Worm (Caenorhabditis elegans) whole organism, young adult: ENCODE results near the gene vps-39.

Source experiments
- B0035.1 ChIP-seq: sonication (generic microtip); optimal IDR thresholded peaks from 2 replicates; lab custom pipeline; 2016; ENCODE audit warnings: missing genetic modification characterization, mild to moderate bottlenecking, missing compliant biosample characterization, missing genotype, missing genetic modification reagents
- B0336.3 ChIP-seq: fragments of 200-800 bp; sonication (Bioruptor generic); IDR thresholded peaks from 2 replicates; pipeline ENCODE4 v1.3.6; 2022; ENCODE audit warnings: missing genetic modification characterization, missing compliant biosample characterization
- C06A6.2 ChIP-seq: fragments of 200-800 bp; sonication (Bioruptor generic); conservative IDR thresholded peaks from 2 replicates; pipeline ENCODE4 v1.3.6; 2022; ENCODE audit warnings: missing genetic modification characterization, missing compliant biosample characterization
- F10E7.11 ChIP-seq: sonication (generic microtip); optimal IDR thresholded peaks from 2 replicates; lab custom pipeline; 2017; ENCODE audit warnings: mild to moderate bottlenecking, missing genetic modification characterization, moderate library complexity, missing compliant biosample characterization
- F33H1.4 ChIP-seq: fragments of 200-800 bp; sonication (Bioruptor generic); IDR thresholded peaks from 2 replicates; pipeline ENCODE4 v1.3.6; 2022; ENCODE audit warnings: missing genetic modification reagents, missing genetic modification characterization, missing compliant biosample characterization
- F49E8.2 ChIP-seq: sonication (generic microtip); optimal IDR thresholded peaks from 3 replicates; lab custom pipeline; 2017; ENCODE audit warnings: missing genetic modification characterization, mild to moderate bottlenecking, missing compliant biosample characterization, antibody characterized with exemption, moderate library complexity; ENCODE audit not compliant: insufficient read depth
- T26A5.8 ChIP-seq: sonication (generic microtip); optimal IDR thresholded peaks from 2 replicates; lab custom pipeline; 2016; ENCODE audit warnings: missing genetic modification characterization, missing compliant biosample characterization
- Y53G8AR.9 ChIP-seq: fragments of 200-800 bp; sonication (Bioruptor generic); conservative IDR thresholded peaks from 2 replicates; pipeline ENCODE4 v1.3.6; 2022; ENCODE audit warnings: missing genetic modification reagents, missing genetic modification characterization, missing compliant biosample characterization
- Y56A3A.18 ChIP-seq: fragments of 200-800 bp; sonication (Bioruptor generic); IDR thresholded peaks from 2 replicates; pipeline ENCODE4 v1.3.6; 2022; ENCODE audit warnings: missing genetic modification reagents, missing genetic modification characterization, missing compliant biosample characterization
- ZK185.1 ChIP-seq: sonication (generic microtip); optimal IDR thresholded peaks from 2 replicates; lab custom pipeline; 2016; ENCODE audit warnings: mild to moderate bottlenecking, missing genetic modification characterization, missing compliant biosample characterization; ENCODE audit not compliant: poor library complexity, severe bottlenecking
- akir-1 ChIP-seq: fragments of 200-800 bp; sonication (Bioruptor generic); optimal IDR thresholded peaks from 2 replicates; lab custom pipeline; 2018; ENCODE audit warnings: mild to moderate bottlenecking, missing genetic modification characterization, moderate library complexity, missing compliant biosample characterization
- aptf-2 ChIP-seq: fragments of 200-800 bp; sonication (Bioruptor generic); conservative IDR thresholded peaks from 2 replicates; pipeline ENCODE4 v1.3.6; 2022; ENCODE audit warnings: missing genetic modification reagents, missing genetic modification characterization, missing compliant biosample characterization
- atf-7 ChIP-seq: sonication (generic microtip); optimal IDR thresholded peaks from 2 replicates; lab custom pipeline; 2017; ENCODE audit warnings: mild to moderate bottlenecking, missing genetic modification characterization, missing compliant biosample characterization
- attf-6 ChIP-seq: fragments of 200-800 bp; sonication (Bioruptor generic); IDR thresholded peaks from 2 replicates; pipeline ENCODE4 v1.3.6; 2022; ENCODE audit warnings: missing genetic modification reagents, missing genetic modification characterization, missing compliant biosample characterization
- bed-2 ChIP-seq: fragments of 200-800 bp; sonication (Bioruptor generic); IDR thresholded peaks from 2 replicates; pipeline ENCODE4 v1.3.6; 2022; ENCODE audit warnings: missing genetic modification reagents, missing genetic modification characterization, missing compliant biosample characterization
- ccch-3 ChIP-seq: fragments of 200-800 bp; sonication (Bioruptor generic); optimal IDR thresholded peaks from 2 replicates; lab custom pipeline; 2018; ENCODE audit warnings: mild to moderate bottlenecking, missing genetic modification characterization, missing compliant biosample characterization
- cebp-1 ChIP-seq, 2 experiments: fragments of 200-800 bp in 1 of 2; sonication (Bioruptor generic) in 1 of 2; sonication (generic microtip) in 1 of 2; IDR thresholded peaks in 1 of 2; optimal IDR thresholded peaks in 1 of 2; 2 replicates each; pipeline versions ENCODE4 v1.3.6 to Lab custom; 2017 to 2022; ENCODE audit warnings: missing compliant biosample characterization in 2 of 2, missing genetic modification characterization in 2 of 2, mild to moderate bottlenecking in 1 of 2, missing genetic modification reagents in 1 of 2, moderate library complexity in 1 of 2
- ceh-100 ChIP-seq: fragments of 200-800 bp; sonication (Bioruptor generic); IDR thresholded peaks from 2 replicates; pipeline ENCODE4 v1.3.6; 2022; ENCODE audit warnings: missing genetic modification reagents, missing genetic modification characterization, missing compliant biosample characterization
- ceh-40 ChIP-seq: fragments of 200-800 bp; sonication (Bioruptor generic); IDR thresholded peaks from 2 replicates; pipeline ENCODE4 v1.3.6; 2022; ENCODE audit warnings: missing genetic modification characterization, missing compliant biosample characterization
- ceh-79 ChIP-seq: sonication (generic microtip); optimal IDR thresholded peaks from 2 replicates; lab custom pipeline; 2017; ENCODE audit warnings: mild to moderate bottlenecking, missing genetic modification characterization, missing compliant biosample characterization
- ceh-91 ChIP-seq: fragments of 200-800 bp; sonication (Bioruptor generic); IDR thresholded peaks from 2 replicates; pipeline ENCODE4 v1.3.6; 2022; ENCODE audit warnings: missing genetic modification reagents, missing genetic modification characterization, missing compliant biosample characterization
- die-1 ChIP-seq: sonication (generic microtip); optimal IDR thresholded peaks from 2 replicates; lab custom pipeline; 2016; ENCODE audit warnings: missing genotype, mild to moderate bottlenecking, missing genetic modification characterization, missing compliant biosample characterization
- dox-1 ChIP-seq: fragments of 200-800 bp; sonication (Bioruptor generic); IDR thresholded peaks from 2 replicates; pipeline ENCODE4 v1.3.6; 2022; ENCODE audit warnings: missing genetic modification reagents, missing genetic modification characterization, missing compliant biosample characterization
- hmg-20 ChIP-seq: fragments of 200-800 bp; sonication (Bioruptor generic); IDR thresholded peaks from 2 replicates; pipeline ENCODE4 v1.3.6; 2022; ENCODE audit warnings: missing genetic modification reagents, missing genetic modification characterization, missing compliant biosample characterization
- lin-26 ChIP-seq: fragments of 200-800 bp; sonication (Bioruptor generic); IDR thresholded peaks from 2 replicates; pipeline ENCODE4 v1.3.6; 2022; ENCODE audit warnings: missing genetic modification reagents, missing genetic modification characterization, missing compliant biosample characterization
- lin-35 ChIP-seq, 3 experiments: fragments of 150-350 bp in 2 of 3; sonication (generic microtip) in 1 of 3; optimal IDR thresholded peaks; 2 replicates each; lab custom pipeline; 2014 to 2018; ENCODE audit warnings: missing biosample characterization in 3 of 3, missing genetic modification characterization in 3 of 3, missing genetic modification reagents in 3 of 3
- madf-3 ChIP-seq: fragments of 200-800 bp; sonication (Bioruptor generic); IDR thresholded peaks from 2 replicates; pipeline ENCODE4 v1.3.6; 2022; ENCODE audit warnings: missing genetic modification reagents, missing genetic modification characterization, missing compliant biosample characterization
- madf-8 ChIP-seq: fragments of 200-800 bp; sonication (Bioruptor generic); conservative IDR thresholded peaks from 2 replicates; pipeline ENCODE4 v1.3.6; 2022; ENCODE audit warnings: missing genetic modification reagents, missing genetic modification characterization, missing compliant biosample characterization
- mel-28 ChIP-seq: sonication (generic microtip); optimal IDR thresholded peaks from 2 replicates; lab custom pipeline; 2016; ENCODE audit warnings: borderline replicate concordance, mild to moderate bottlenecking, missing genetic modification characterization, missing compliant biosample characterization
- mes-4 ChIP-seq: sonication (generic microtip); optimal IDR thresholded peaks from 2 replicates; lab custom pipeline; 2016; ENCODE audit warnings: missing genotype, missing genetic modification characterization, missing compliant biosample characterization
- nhr-27 ChIP-seq: fragments of 200-800 bp; sonication (Bioruptor generic); optimal IDR thresholded peaks from 2 replicates; lab custom pipeline; 2018; ENCODE audit warnings: mild to moderate bottlenecking, missing genetic modification characterization, moderate library complexity, missing compliant biosample characterization
- pbrm-1 ChIP-seq: fragments of 200-800 bp; sonication (Bioruptor generic); IDR thresholded peaks from 2 replicates; pipeline ENCODE4 v1.3.6; 2022; ENCODE audit warnings: missing genetic modification reagents, missing genetic modification characterization, missing compliant biosample characterization
- rcor-1 ChIP-seq: fragments of 200-800 bp; sonication (Bioruptor generic); IDR thresholded peaks from 2 replicates; pipeline ENCODE4 v1.3.6; 2022; ENCODE audit warnings: missing genetic modification reagents, missing genetic modification characterization, missing compliant biosample characterization
- rec-8 ChIP-seq, 2 experiments: sonication (generic microtip); optimal IDR thresholded peaks; 2 replicates each; lab custom pipeline; 2016; ENCODE audit warnings: mild to moderate bottlenecking in 2 of 2, missing genetic modification characterization in 2 of 2, missing genetic modification reagents in 2 of 2, missing genotype in 2 of 2, missing biosample characterization in 1 of 2, missing compliant biosample characterization in 1 of 2, moderate library complexity in 1 of 2
- rpc-1 ChIP-seq, 2 experiments: fragments of 150-350 bp in 1 of 2; sonication (generic microtip) in 1 of 2; optimal IDR thresholded peaks; 2 replicates each; lab custom pipeline; 2014 to 2018; ENCODE audit warnings: missing biosample characterization in 1 of 2, missing genetic modification characterization in 1 of 2, missing genetic modification reagents in 1 of 2, missing genotype in 1 of 2
- sea-2 ChIP-seq: fragments of 200-800 bp; sonication (Bioruptor generic); IDR thresholded peaks from 2 replicates; pipeline ENCODE4 v1.3.6; 2022; ENCODE audit warnings: missing genetic modification characterization, missing compliant biosample characterization
- snpc-1.3 ChIP-seq: sonication (generic microtip); optimal IDR thresholded peaks from 2 replicates; lab custom pipeline; 2017; ENCODE audit warnings: missing genetic modification characterization, mild to moderate bottlenecking, missing compliant biosample characterization, antibody characterized with exemption, moderate library complexity, missing genotype, missing genetic modification reagents; ENCODE audit not compliant: insufficient read depth
- snpc-4 ChIP-seq, 5 experiments: fragments of 150-350 bp in 1 of 5; sonication (generic microtip) in 4 of 5; optimal IDR thresholded peaks; 2 replicates each; lab custom pipeline; 2014 to 2018; ENCODE audit warnings: missing genetic modification characterization in 5 of 5, missing biosample characterization in 3 of 5, antibody characterized with exemption in 2 of 5, mild to moderate bottlenecking in 2 of 5, missing compliant biosample characterization in 2 of 5, missing genotype in 2 of 5, moderate library complexity in 2 of 5, missing genetic modification reagents in 1 of 5
- somi-1 ChIP-seq: fragments of 200-800 bp; sonication (Bioruptor generic); optimal IDR thresholded peaks from 2 replicates; lab custom pipeline; 2018; ENCODE audit warnings: mild to moderate bottlenecking, missing genetic modification characterization, missing compliant biosample characterization
- unc-130 ChIP-seq: sonication (generic microtip); optimal IDR thresholded peaks from 2 replicates; lab custom pipeline; 2016; ENCODE audit warnings: missing genetic modification reagents, missing genetic modification characterization, missing compliant biosample characterization
- zfh-2 ChIP-seq: fragments of 200-800 bp; sonication (Bioruptor generic); conservative IDR thresholded peaks from 2 replicates; pipeline ENCODE4 v1.3.6; 2022; ENCODE audit warnings: missing genetic modification reagents, missing genetic modification characterization, missing compliant biosample characterization
- zim-3 ChIP-seq: sonication (generic microtip); optimal IDR thresholded peaks from 2 replicates; lab custom pipeline; 2017; ENCODE audit warnings: mild to moderate bottlenecking, missing genetic modification characterization, moderate library complexity, missing compliant biosample characterization
- ztf-18 ChIP-seq: sonication (generic microtip); optimal IDR thresholded peaks from 2 replicates; lab custom pipeline; 2016; ENCODE audit warnings: missing genotype, mild to moderate bottlenecking, missing genetic modification characterization, missing compliant biosample characterization
- ztf-26 ChIP-seq: sonication (generic microtip); optimal IDR thresholded peaks from 2 replicates; lab custom pipeline; 2017; ENCODE audit warnings: missing genetic modification characterization, missing compliant biosample characterization
- ztf-28 ChIP-seq: fragments of 200-800 bp; sonication (Bioruptor generic); IDR thresholded peaks from 2 replicates; pipeline ENCODE4 v1.3.6; 2022; ENCODE audit warnings: missing genetic modification reagents, missing genetic modification characterization, missing compliant biosample characterization

vps-39 gene

ce11 chrV:14008353-14008859 is 29.8 kb downstream of the vps-39 start (continued):
- TF ChIP-seq madf-3 (GFP tag; lab: Robert Waterston, UW): peak; percentile 72; the same call in 1 of the 2 replicates
- TF ChIP-seq zfh-2 (GFP tag; lab: Robert Waterston, UW): no peak
- no peak; the same call in 1 of the 2 replicates for TF ChIP-seq madf-8 (GFP tag; lab: Robert Waterston, UW)
- TF ChIP-seq snpc-4 (GFP tag; optimal IDR thresholded peaks at IDR 0.05; lab: Kevin White, UChicago): no peak
- TF ChIP-seq snpc-4 (tag; optimal IDR thresholded peaks at IDR 0.05; lab: Kevin White, UChicago): peak in 1 of 4 experiments; percentile 24
- no peak for TF ChIP-seq rec-8 (tag; optimal IDR thresholded peaks at IDR 0.05; lab: Kevin White, UChicago)
- peak; percentile 16; the same call in 1 of the 2 replicates for TF ChIP-seq F33H1.4
- TF ChIP-seq atf-7 (tag; lab: Kevin White, UChicago): peak; percentile 12
- no peak for TF ChIP-seq ccch-3 (GFP tag; lab: Kevin White, UChicago)
- no peak for TF ChIP-seq akir-1 (GFP tag; lab: Kevin White, UChicago)
- TF ChIP-seq die-1: peak; percentile 30
- TF ChIP-seq pbrm-1 (GFP tag; lab: Robert Waterston, UW): peak; percentile 59; the same call in 1 of the 2 replicates
- peak; percentile 65; the same call in 1 of the 2 replicates for TF ChIP-seq Y56A3A.18 (GFP tag; lab: Robert Waterston, UW)
- no peak for TF ChIP-seq ceh-91 (GFP tag; lab: Robert Waterston, UW)
- TF ChIP-seq T26A5.8 (tag; lab: Kevin White, UChicago): peak; percentile 51
- 0 out of 2 replicates have a peak, but pooled peaks have one; percentile 64 for TF ChIP-seq hmg-20 (GFP tag; lab: Robert Waterston, UW)
- no peak for TF ChIP-seq nhr-27 (tag; lab: Kevin White, UChicago)
- peak; percentile 59; the same call in 1 of the 2 replicates for TF ChIP-seq dox-1 (GFP tag; lab: Robert Waterston, UW)
- peak; percentile 61 for TF ChIP-seq Y53G8AR.9 (GFP tag; lab: Robert Waterston, UW)
- no peak for TF ChIP-seq ztf-28 (GFP tag; lab: Robert Waterston, UW)
- peak; percentile 37 for TF ChIP-seq ztf-18 (tag; lab: Kevin White, UChicago)
- no peak for TF ChIP-seq ceh-100 (GFP tag; lab: Robert Waterston, UW)
- TF ChIP-seq rpc-1 (optimal IDR thresholded peaks at IDR 0.05; lab: Kevin White, UChicago): no peak
- TF ChIP-seq rpc-1 (tag; optimal IDR thresholded peaks at IDR 0.05; lab: Kevin White, UChicago): no peak
- no peak for TF ChIP-seq mel-28 (tag; lab: Kevin White, UChicago)
- peak; percentile 44 for TF ChIP-seq F10E7.11
- no peak for TF ChIP-seq ZK185.1 (tag; lab: Kevin White, UChicago)
- TF ChIP-seq cebp-1 (GFP tag; IDR thresholded peaks at IDR 0.05; lab: Robert Waterston, UW): no peak
- TF ChIP-seq cebp-1 (tag; optimal IDR thresholded peaks at IDR 0.05; lab: Kevin White, UChicago): peak; percentile 40
- peak; percentile 37 for TF ChIP-seq snpc-1.3 (tag; lab: Kevin White, UChicago)
- peak; percentile 30; the same call in 1 of the 2 replicates for TF ChIP-seq lin-26 (GFP tag; lab: Robert Waterston, UW)
- TF ChIP-seq aptf-2 (GFP tag; lab: Robert Waterston, UW): no peak
- TF ChIP-seq rcor-1 (GFP tag; lab: Robert Waterston, UW): peak; percentile 41
- peak; percentile 27 for TF ChIP-seq zim-3 (tag; lab: Kevin White, UChicago)
- TF ChIP-seq bed-2 (GFP tag; lab: Robert Waterston, UW): no peak
- peak in 1 of 3 experiments; percentile 33 for TF ChIP-seq lin-35 (GFP tag; optimal IDR thresholded peaks at IDR 0.05; lab: Kevin White, UChicago)
- no peak for TF ChIP-seq C06A6.2 (GFP tag; lab: Robert Waterston, UW)
- no peak for TF ChIP-seq ceh-40 (GFP tag; lab: Robert Waterston, UW)
- TF ChIP-seq sea-2 (GFP tag; lab: Robert Waterston, UW): no peak
- TF ChIP-seq B0336.3 (GFP tag; lab: Robert Waterston, UW): peak; percentile 48
- TF ChIP-seq unc-130: no peak
- TF ChIP-seq attf-6 (GFP tag; lab: Robert Waterston, UW): peak; percentile 75; the same call in 1 of the 2 replicates
- TF ChIP-seq somi-1: peak; percentile 14
- TF ChIP-seq B0035.1 (tag; lab: Kevin White, UChicago): no peak
- TF ChIP-seq F49E8.2 (tag; lab: Kevin White, UChicago): peak; percentile 50
- TF ChIP-seq mes-4 (tag; lab: Kevin White, UChicago): no peak
- TF ChIP-seq ztf-26: peak; percentile 47
- TF ChIP-seq ceh-79 (tag; lab: Kevin White, UChicago): no peak
